Fruit fly (Drosophila melanogaster): ENCODE results near the gene nod.

- TF ChIP-seq CG14655 (GFP tag; optimal IDR thresholded peaks at IDR 0.05): no peak
- TF ChIP-seq CG10348 (GFP tag; IDR thresholded peaks at IDR 0.05): no peak
- TF ChIP-seq Pif1A (GFP tag; optimal IDR thresholded peaks at IDR 0.05): no peak
- no peak for TF ChIP-seq CG17806 (tag; optimal IDR thresholded peaks at IDR 0.05)
- no peak for TF ChIP-seq fd96Ca (GFP tag; IDR thresholded peaks at IDR 0.05)
- no peak for TF ChIP-seq Snoo (tag; optimal IDR thresholded peaks at IDR 0.05)
- no peak for TF ChIP-seq CG34367 (tag; optimal IDR thresholded peaks at IDR 0.05)
- TF ChIP-seq CG15710 (tag; optimal IDR thresholded peaks at IDR 0.05): no peak
- TF ChIP-seq Pif1B (GFP tag; optimal IDR thresholded peaks at IDR 0.05): no peak
- TF ChIP-seq CG12605 (GFP tag; IDR thresholded peaks at IDR 0.05): no peak
Measured at dm6 chrX:11621315-11621865, 40.8 kb downstream of the nod start.

Measured in whole organism, pupa.